Worm (Caenorhabditis elegans) whole organism, young adult: ENCODE data around the gene clec-187.

Experiments
- B0035.1 ChIP-seq: sonication (generic microtip); optimal IDR thresholded peaks from 2 replicates; lab custom pipeline; 2016; ENCODE audit warnings: missing genetic modification characterization, mild to moderate bottlenecking, missing compliant biosample characterization, missing genotype, missing genetic modification reagents
- B0336.3 ChIP-seq: fragments of 200-800 bp; sonication (Bioruptor generic); IDR thresholded peaks from 2 replicates; pipeline ENCODE4 v1.3.6; 2022; ENCODE audit warnings: missing genetic modification characterization, missing compliant biosample characterization
- F33H1.4 ChIP-seq: fragments of 200-800 bp; sonication (Bioruptor generic); IDR thresholded peaks from 2 replicates; pipeline ENCODE4 v1.3.6; 2022; ENCODE audit warnings: missing genetic modification reagents, missing genetic modification characterization, missing compliant biosample characterization
- F52B5.7 ChIP-seq: sonication (generic microtip); optimal IDR thresholded peaks from 2 replicates; lab custom pipeline; 2016; ENCODE audit warnings: mild to moderate bottlenecking, missing genetic modification characterization, missing compliant biosample characterization
- K11D2.4 ChIP-seq: fragments of 200-800 bp; sonication (Bioruptor generic); IDR thresholded peaks from 2 replicates; pipeline ENCODE4 v1.3.6; 2022; ENCODE audit warnings: missing genetic modification reagents, missing genetic modification characterization, missing compliant biosample characterization
- K12H6.12 ChIP-seq: fragments of 200-800 bp; sonication (Bioruptor generic); optimal IDR thresholded peaks from 2 replicates; lab custom pipeline; 2018; ENCODE audit warnings: mild to moderate bottlenecking, missing genetic modification characterization, missing compliant biosample characterization
- T26A5.8 ChIP-seq: sonication (generic microtip); optimal IDR thresholded peaks from 2 replicates; lab custom pipeline; 2016; ENCODE audit warnings: missing genetic modification characterization, missing compliant biosample characterization
- Y53F4B.3 ChIP-seq: fragments of 200-800 bp; sonication (Bioruptor generic); IDR thresholded peaks from 2 replicates; pipeline ENCODE4 v1.3.6; 2022; ENCODE audit warnings: missing genetic modification reagents, missing genetic modification characterization, missing compliant biosample characterization
- Y95B8A.8 ChIP-seq: fragments of 200-800 bp; sonication (Bioruptor generic); IDR thresholded peaks from 2 replicates; pipeline ENCODE4 v1.3.6; 2022; ENCODE audit warnings: missing genetic modification reagents, missing genetic modification characterization, missing compliant biosample characterization
- attf-5 ChIP-seq: fragments of 200-800 bp; sonication (Bioruptor generic); optimal IDR thresholded peaks from 2 replicates; lab custom pipeline; 2018; ENCODE audit warnings: mild to moderate bottlenecking, missing genetic modification characterization, missing compliant biosample characterization
- bed-1 ChIP-seq: fragments of 200-800 bp; sonication (Bioruptor generic); IDR thresholded peaks from 2 replicates; pipeline ENCODE4 v1.3.6; 2022; ENCODE audit warnings: missing genetic modification reagents, missing genetic modification characterization, missing compliant biosample characterization
- bed-2 ChIP-seq: fragments of 200-800 bp; sonication (Bioruptor generic); IDR thresholded peaks from 2 replicates; pipeline ENCODE4 v1.3.6; 2022; ENCODE audit warnings: missing genetic modification reagents, missing genetic modification characterization, missing compliant biosample characterization
- ccch-3 ChIP-seq: fragments of 200-800 bp; sonication (Bioruptor generic); optimal IDR thresholded peaks from 2 replicates; lab custom pipeline; 2018; ENCODE audit warnings: mild to moderate bottlenecking, missing genetic modification characterization, missing compliant biosample characterization
- cebp-1 ChIP-seq, 2 experiments: fragments of 200-800 bp in 1 of 2; sonication (Bioruptor generic) in 1 of 2; sonication (generic microtip) in 1 of 2; IDR thresholded peaks in 1 of 2; optimal IDR thresholded peaks in 1 of 2; 2 replicates each; pipeline versions ENCODE4 v1.3.6 to Lab custom; 2017 to 2022; ENCODE audit warnings: missing compliant biosample characterization in 2 of 2, missing genetic modification characterization in 2 of 2, mild to moderate bottlenecking in 1 of 2, missing genetic modification reagents in 1 of 2, moderate library complexity in 1 of 2
- cebp-2 ChIP-seq: fragments of 200-800 bp; sonication (Bioruptor generic); IDR thresholded peaks from 2 replicates; pipeline ENCODE4 v1.3.6; 2022; ENCODE audit warnings: missing genetic modification characterization, missing compliant biosample characterization
- ceh-100 ChIP-seq: fragments of 200-800 bp; sonication (Bioruptor generic); IDR thresholded peaks from 2 replicates; pipeline ENCODE4 v1.3.6; 2022; ENCODE audit warnings: missing genetic modification reagents, missing genetic modification characterization, missing compliant biosample characterization
- ceh-27 ChIP-seq: fragments of 200-800 bp; sonication (Bioruptor generic); optimal IDR thresholded peaks from 2 replicates; lab custom pipeline; 2018; ENCODE audit warnings: mild to moderate bottlenecking, missing genetic modification characterization, moderate library complexity, missing compliant biosample characterization
- ceh-58 ChIP-seq: fragments of 200-800 bp; sonication (Bioruptor generic); IDR thresholded peaks from 2 replicates; pipeline ENCODE4 v1.3.6; 2022; ENCODE audit warnings: missing genetic modification characterization, missing compliant biosample characterization
- ceh-79 ChIP-seq: sonication (generic microtip); optimal IDR thresholded peaks from 2 replicates; lab custom pipeline; 2017; ENCODE audit warnings: mild to moderate bottlenecking, missing genetic modification characterization, missing compliant biosample characterization
- ceh-91 ChIP-seq: fragments of 200-800 bp; sonication (Bioruptor generic); IDR thresholded peaks from 2 replicates; pipeline ENCODE4 v1.3.6; 2022; ENCODE audit warnings: missing genetic modification reagents, missing genetic modification characterization, missing compliant biosample characterization
- dpl-1 ChIP-seq: fragments of 150-350 bp; optimal IDR thresholded peaks from 2 replicates; lab custom pipeline; 2014; ENCODE audit warnings: missing biosample characterization, missing genetic modification reagents, missing genetic modification characterization
- efl-1 ChIP-seq: fragments of 150-350 bp; optimal IDR thresholded peaks from 2 replicates; lab custom pipeline; 2014; ENCODE audit warnings: missing biosample characterization, missing genetic modification reagents, missing genetic modification characterization
- ets-4 ChIP-seq: fragments of 200-800 bp; sonication (Bioruptor generic); optimal IDR thresholded peaks from 2 replicates; lab custom pipeline; 2018; ENCODE audit warnings: mild to moderate bottlenecking, missing genetic modification characterization, missing compliant biosample characterization
- hlh-26 ChIP-seq: fragments of 200-800 bp; sonication (Bioruptor generic); conservative IDR thresholded peaks from 2 replicates; pipeline ENCODE4 v1.3.6; 2022; ENCODE audit warnings: missing genetic modification reagents, missing genetic modification characterization, missing compliant biosample characterization
- hmg-1.2 ChIP-seq: fragments of 200-800 bp; sonication (Bioruptor generic); IDR thresholded peaks from 2 replicates; pipeline ENCODE4 v1.3.6; 2022; ENCODE audit warnings: missing genetic modification reagents, missing genetic modification characterization, missing compliant biosample characterization
- hrde-1 ChIP-seq: sonication (generic microtip); optimal IDR thresholded peaks from 2 replicates; lab custom pipeline; 2016; ENCODE audit warnings: missing genetic modification characterization, mild to moderate bottlenecking, missing compliant biosample characterization, moderate library complexity, missing genotype, missing genetic modification reagents, borderline replicate concordance
- let-607 ChIP-seq, 2 experiments: fragments of 200-800 bp in 1 of 2; sonication (Bioruptor generic) in 1 of 2; sonication (generic microtip) in 1 of 2; optimal IDR thresholded peaks; 2 replicates each; lab custom pipeline; 2016 to 2018; ENCODE audit warnings: mild to moderate bottlenecking in 2 of 2, missing compliant biosample characterization in 2 of 2, missing genetic modification characterization in 2 of 2, moderate library complexity in 2 of 2, missing genotype in 1 of 2
- lin-54 ChIP-seq: fragments of 200-800 bp; sonication (Bioruptor generic); optimal IDR thresholded peaks from 2 replicates; lab custom pipeline; 2018; ENCODE audit warnings: mild to moderate bottlenecking, missing genetic modification characterization, missing compliant biosample characterization
- lsl-1 ChIP-seq: fragments of 200-800 bp; sonication (Bioruptor generic); optimal IDR thresholded peaks from 2 replicates; lab custom pipeline; 2018; ENCODE audit warnings: mild to moderate bottlenecking, missing genetic modification characterization, moderate library complexity, missing compliant biosample characterization
- madf-8 ChIP-seq: fragments of 200-800 bp; sonication (Bioruptor generic); conservative IDR thresholded peaks from 2 replicates; pipeline ENCODE4 v1.3.6; 2022; ENCODE audit warnings: missing genetic modification reagents, missing genetic modification characterization, missing compliant biosample characterization
- nfyb-1 ChIP-seq: fragments of 200-800 bp; sonication (Bioruptor generic); IDR thresholded peaks from 2 replicates; pipeline ENCODE4 v1.3.6; 2022; ENCODE audit warnings: missing genetic modification reagents, missing genetic modification characterization, missing compliant biosample characterization
- nhr-27 ChIP-seq: fragments of 200-800 bp; sonication (Bioruptor generic); optimal IDR thresholded peaks from 2 replicates; lab custom pipeline; 2018; ENCODE audit warnings: mild to moderate bottlenecking, missing genetic modification characterization, moderate library complexity, missing compliant biosample characterization
- nhr-90 ChIP-seq: sonication (generic microtip); optimal IDR thresholded peaks from 2 replicates; lab custom pipeline; 2016; ENCODE audit warnings: missing genotype, mild to moderate bottlenecking, missing genetic modification characterization, missing compliant biosample characterization
- rcor-1 ChIP-seq: fragments of 200-800 bp; sonication (Bioruptor generic); IDR thresholded peaks from 2 replicates; pipeline ENCODE4 v1.3.6; 2022; ENCODE audit warnings: missing genetic modification reagents, missing genetic modification characterization, missing compliant biosample characterization
- rpc-1 ChIP-seq, 2 experiments: fragments of 150-350 bp in 1 of 2; sonication (generic microtip) in 1 of 2; optimal IDR thresholded peaks; 2 replicates each; lab custom pipeline; 2014 to 2018; ENCODE audit warnings: missing biosample characterization in 1 of 2, missing genetic modification characterization in 1 of 2, missing genetic modification reagents in 1 of 2, missing genotype in 1 of 2
- sdz-38 ChIP-seq: sonication (generic microtip); optimal IDR thresholded peaks from 2 replicates; lab custom pipeline; 2016; ENCODE audit warnings: missing genotype, missing genetic modification characterization, missing compliant biosample characterization
- sea-2 ChIP-seq: fragments of 200-800 bp; sonication (Bioruptor generic); IDR thresholded peaks from 2 replicates; pipeline ENCODE4 v1.3.6; 2022; ENCODE audit warnings: missing genetic modification characterization, missing compliant biosample characterization
- snpc-1.1 ChIP-seq: sonication (generic microtip); optimal IDR thresholded peaks from 2 replicates; lab custom pipeline; 2017; ENCODE audit warnings: missing genetic modification characterization, mild to moderate bottlenecking, missing compliant biosample characterization, antibody characterized with exemption, moderate library complexity, missing genotype, missing genetic modification reagents; ENCODE audit not compliant: insufficient read depth
- tlf-1 ChIP-seq: fragments of 200-800 bp; sonication (Bioruptor generic); optimal IDR thresholded peaks from 2 replicates; lab custom pipeline; 2018; ENCODE audit warnings: mild to moderate bottlenecking, missing genetic modification characterization, missing compliant biosample characterization
- zim-3 ChIP-seq: sonication (generic microtip); optimal IDR thresholded peaks from 2 replicates; lab custom pipeline; 2017; ENCODE audit warnings: mild to moderate bottlenecking, missing genetic modification characterization, moderate library complexity, missing compliant biosample characterization
- ztf-22 ChIP-seq: fragments of 200-800 bp; sonication (Bioruptor generic); optimal IDR thresholded peaks from 2 replicates; lab custom pipeline; 2018; ENCODE audit warnings: mild to moderate bottlenecking, missing genetic modification characterization, moderate library complexity, missing compliant biosample characterization
- ztf-28 ChIP-seq: fragments of 200-800 bp; sonication (Bioruptor generic); IDR thresholded peaks from 2 replicates; pipeline ENCODE4 v1.3.6; 2022; ENCODE audit warnings: missing genetic modification reagents, missing genetic modification characterization, missing compliant biosample characterization

Gene clec-187

ce11 chrIV:12849030-12849560 is 22.2 kb downstream of the clec-187 start, which contains the start of gene srf-3:
srf-3 (plus strand) TSS chrIV:12849510.
- TF ChIP-seq bed-1 (GFP tag; lab: Robert Waterston, UW) (no peak), hmg-1.2 (peak; percentile 59; the same call in 1 of the 2 replicates)

ce11 chrIV:12845596-12845995 is 25.7 kb downstream of the clec-187 start, which contains the start of gene txt-19:
txt-19 (plus strand) TSS chrIV:12845899.
- TF ChIP-seq ceh-100: no peak
- TF ChIP-seq cebp-1 (GFP tag; IDR thresholded peaks at IDR 0.05; lab: Robert Waterston, UW): no peak
- TF ChIP-seq cebp-1 (tag; optimal IDR thresholded peaks at IDR 0.05; lab: Kevin White, UChicago): peak; percentile 35
- TF ChIP-seq ztf-22 (GFP tag; lab: Kevin White, UChicago): no peak
- TF ChIP-seq ceh-27: peak; percentile 0
- no peak for TF ChIP-seq nfyb-1 (GFP tag; lab: Robert Waterston, UW)
- peak; percentile 1 for TF ChIP-seq K12H6.12
- no peak for TF ChIP-seq sdz-38 (tag; lab: Kevin White, UChicago)
- TF ChIP-seq, all 124 proteins: peak for 3

ce11 chrIV:12842895-12843294 is 28.4 kb downstream of the clec-187 start:
- TF ChIP-seq hmg-1.2 (peak; percentile 28; the same call in 1 of the 2 replicates), madf-8 (GFP tag; lab: Robert Waterston, UW) (no peak), snpc-1.1 (tag; lab: Kevin White, UChicago) (no peak)

- TF ChIP-seq F33H1.4 (GFP tag; lab: Robert Waterston, UW): no peak
- no peak for TF ChIP-seq attf-5
- no peak for TF ChIP-seq ceh-79 (tag; lab: Kevin White, UChicago)
- TF ChIP-seq B0035.1: no peak
- no peak for TF ChIP-seq hrde-1 (tag; lab: Kevin White, UChicago)
- TF ChIP-seq cebp-2 (GFP tag; lab: Robert Waterston, UW): no peak
- no peak for TF ChIP-seq ccch-3 (GFP tag; lab: Kevin White, UChicago)
- no peak for TF ChIP-seq ets-4 (GFP tag; lab: Kevin White, UChicago)
- TF ChIP-seq ceh-58 (GFP tag; lab: Robert Waterston, UW): no peak
- no peak for TF ChIP-seq sdz-38 (tag; lab: Kevin White, UChicago)
- peak; percentile 31 to 79 for TF ChIP-seq let-607 (tag; optimal IDR thresholded peaks at IDR 0.05; lab: Kevin White, UChicago)
- no peak for TF ChIP-seq nhr-27
- no peak for TF ChIP-seq efl-1 (GFP tag; lab: Kevin White, UChicago)
- TF ChIP-seq tlf-1 (GFP tag; lab: Kevin White, UChicago): no peak
- TF ChIP-seq ceh-91 (GFP tag; lab: Robert Waterston, UW): no peak
- TF ChIP-seq Y53F4B.3: no peak
- no peak for TF ChIP-seq Y95B8A.8 (GFP tag; lab: Robert Waterston, UW)
- TF ChIP-seq madf-8 (GFP tag; lab: Robert Waterston, UW): no peak
- TF ChIP-seq F52B5.7 (tag; lab: Kevin White, UChicago): no peak
- no peak for TF ChIP-seq zim-3 (tag; lab: Kevin White, UChicago)
- TF ChIP-seq ztf-28 (GFP tag; lab: Robert Waterston, UW): no peak
- TF ChIP-seq hlh-26 (GFP tag; lab: Robert Waterston, UW): no peak
- no peak for TF ChIP-seq K11D2.4 (GFP tag; lab: Robert Waterston, UW)
- TF ChIP-seq T26A5.8: no peak
- TF ChIP-seq nhr-90: no peak
- no peak for TF ChIP-seq sea-2 (GFP tag; lab: Robert Waterston, UW)
- TF ChIP-seq bed-2 (GFP tag; lab: Robert Waterston, UW): no peak
- no peak for TF ChIP-seq rpc-1 (optimal IDR thresholded peaks at IDR 0.05; lab: Kevin White, UChicago)
- TF ChIP-seq rpc-1 (tag; optimal IDR thresholded peaks at IDR 0.05; lab: Kevin White, UChicago): no peak
- TF ChIP-seq lin-54: no peak
- no peak for TF ChIP-seq rcor-1 (GFP tag; lab: Robert Waterston, UW)
- TF ChIP-seq dpl-1 (GFP tag; lab: Kevin White, UChicago): no peak
- TF ChIP-seq B0336.3: no peak
- no peak for TF ChIP-seq lsl-1 (GFP tag; lab: Kevin White, UChicago)
Observed at ce11 chrIV:12842121-12842520, 29.2 kb downstream of the clec-187 start.
